Worm (Caenorhabditis elegans) whole organism, L2 larva: ENCODE data around the gene C17H11.5.

Source experiments
- C34F6.9 ChIP-seq: fragments of 150-350 bp; optimal IDR thresholded peaks from 2 replicates; lab custom pipeline; 2014; ENCODE audit warnings: missing biosample characterization, missing genetic modification characterization
- F13H6.1 ChIP-seq: sonication (generic microtip); optimal IDR thresholded peaks from 2 replicates; lab custom pipeline; 2016; ENCODE audit warnings: missing genetic modification characterization, missing compliant biosample characterization
- R02D3.7 ChIP-seq: fragments of 150-350 bp; optimal IDR thresholded peaks from 2 replicates; lab custom pipeline; 2014; ENCODE audit warnings: missing biosample characterization, missing genetic modification characterization
- ZK546.5 ChIP-seq: sonication (generic microtip); optimal IDR thresholded peaks from 2 replicates; lab custom pipeline; 2017; ENCODE audit warnings: missing biosample characterization, missing genetic modification characterization
- aly-2 ChIP-seq: fragments of 150-350 bp; optimal IDR thresholded peaks from 2 replicates; lab custom pipeline; 2014; ENCODE audit warnings: missing biosample characterization, missing genetic modification characterization
- ama-1 ChIP-seq: fragments of 150-350 bp; optimal IDR thresholded peaks from 2 replicates; lab custom pipeline; 2018; ENCODE audit warnings: inconsistent platforms
- blmp-1 ChIP-seq: sonication (generic microtip); optimal IDR thresholded peaks from 2 replicates; lab custom pipeline; 2017; ENCODE audit warnings: missing genetic modification characterization, mild to moderate bottlenecking, missing compliant biosample characterization, antibody characterized with exemption, moderate library complexity; ENCODE audit not compliant: insufficient read depth
- ceh-16 ChIP-seq: fragments of 150-350 bp; optimal IDR thresholded peaks from 2 replicates; lab custom pipeline; 2014; ENCODE audit warnings: missing biosample characterization, missing genetic modification characterization
- crh-2 ChIP-seq: sonication (generic microtip); optimal IDR thresholded peaks from 2 replicates; lab custom pipeline; 2017; ENCODE audit warnings: missing biosample characterization, missing genetic modification characterization
- egl-27 ChIP-seq: sonication (generic microtip); optimal IDR thresholded peaks from 3 replicates; lab custom pipeline; 2017; ENCODE audit warnings: missing biosample characterization, missing genetic modification reagents, missing genetic modification characterization
- elt-1 ChIP-seq: fragments of 150-350 bp; optimal IDR thresholded peaks from 2 replicates; lab custom pipeline; 2014; ENCODE audit warnings: missing biosample characterization, missing genetic modification characterization
- fos-1 ChIP-seq: fragments of 150-350 bp; optimal IDR thresholded peaks from 2 replicates; lab custom pipeline; 2014; ENCODE audit warnings: missing biosample characterization, missing genetic modification characterization
- gmeb-1 ChIP-seq: fragments of 150-350 bp; optimal IDR thresholded peaks from 2 replicates; lab custom pipeline; 2014; ENCODE audit warnings: missing biosample characterization, missing genetic modification characterization
- lin-13 ChIP-seq: fragments of 150-350 bp; optimal IDR thresholded peaks from 2 replicates; lab custom pipeline; 2014; ENCODE audit warnings: missing biosample characterization, missing genetic modification reagents, missing genetic modification characterization
- lin-39 ChIP-seq: fragments of 150-350 bp; optimal IDR thresholded peaks from 2 replicates; lab custom pipeline; 2014; ENCODE audit warnings: missing biosample characterization, missing genetic modification reagents, missing genetic modification characterization
- mbf-1 ChIP-seq: sonication (generic microtip); optimal IDR thresholded peaks from 2 replicates; lab custom pipeline; 2017; ENCODE audit warnings: missing biosample characterization, missing genetic modification characterization
- nhr-10 ChIP-seq: sonication (generic microtip); optimal IDR thresholded peaks from 2 replicates; lab custom pipeline; 2017; ENCODE audit warnings: missing biosample characterization, missing genetic modification characterization
- nhr-12 ChIP-seq: fragments of 150-350 bp; optimal IDR thresholded peaks from 2 replicates; lab custom pipeline; 2014; ENCODE audit warnings: missing biosample characterization, missing genetic modification characterization
- nhr-129 ChIP-seq: fragments of 150-350 bp; optimal IDR thresholded peaks from 2 replicates; lab custom pipeline; 2014; ENCODE audit warnings: missing biosample characterization, missing genetic modification characterization
- nhr-23 ChIP-seq: fragments of 150-350 bp; optimal IDR thresholded peaks from 2 replicates; lab custom pipeline; 2014; ENCODE audit warnings: missing biosample characterization, missing genetic modification reagents, missing genetic modification characterization
- nhr-25 ChIP-seq: fragments of 150-350 bp; sonication (generic microtip); optimal IDR thresholded peaks from 3 replicates; lab custom pipeline; 2014; ENCODE audit warnings: missing biosample characterization, missing genetic modification characterization
- nhr-6 ChIP-seq: fragments of 150-350 bp; optimal IDR thresholded peaks from 2 replicates; lab custom pipeline; 2014; ENCODE audit warnings: missing biosample characterization, missing genetic modification characterization
- peb-1 ChIP-seq: fragments of 150-350 bp; optimal IDR thresholded peaks from 2 replicates; lab custom pipeline; 2014; ENCODE audit warnings: missing biosample characterization, missing genetic modification characterization
- sem-4 ChIP-seq: fragments of 150-350 bp; optimal IDR thresholded peaks from 2 replicates; lab custom pipeline; 2014; ENCODE audit warnings: missing biosample characterization, missing genetic modification reagents, missing genetic modification characterization
- sma-9 ChIP-seq, 2 experiments: fragments of 150-350 bp in 1 of 2; sonication (generic microtip) in 1 of 2; optimal IDR thresholded peaks; 2 replicates each; lab custom pipeline; 2014 to 2016; ENCODE audit warnings: missing genetic modification characterization in 2 of 2, mild to moderate bottlenecking in 1 of 2, missing biosample characterization in 1 of 2, missing compliant biosample characterization in 1 of 2, missing genetic modification reagents in 1 of 2, moderate library complexity in 1 of 2
- snpc-4 ChIP-seq: fragments of 150-350 bp; optimal IDR thresholded peaks from 2 replicates; lab custom pipeline; 2014; ENCODE audit warnings: missing biosample characterization, missing genetic modification characterization
- unc-39 ChIP-seq: fragments of 150-350 bp; optimal IDR thresholded peaks from 2 replicates; lab custom pipeline; 2014; ENCODE audit warnings: missing biosample characterization, missing genetic modification characterization
- unc-55 ChIP-seq: fragments of 150-350 bp; sonication (generic microtip); optimal IDR thresholded peaks from 3 replicates; lab custom pipeline; 2014; ENCODE audit warnings: missing biosample characterization, missing genetic modification reagents, missing genetic modification characterization
- unc-62 ChIP-seq: fragments of 150-350 bp; optimal IDR thresholded peaks from 2 replicates; lab custom pipeline; 2014; ENCODE audit warnings: missing biosample characterization, missing genetic modification reagents, missing genetic modification characterization
- zag-1 ChIP-seq: fragments of 150-350 bp; optimal IDR thresholded peaks from 2 replicates; lab custom pipeline; 2014; ENCODE audit warnings: missing biosample characterization, missing genetic modification characterization
- ztf-1 ChIP-seq: fragments of 200-800 bp; sonication (Bioruptor generic); conservative IDR thresholded peaks from 2 replicates; pipeline ENCODE4 v1.3.6; 2022; ENCODE audit warnings: missing genetic modification characterization, missing compliant biosample characterization
- ztf-11 ChIP-seq: sonication (generic microtip); optimal IDR thresholded peaks from 2 replicates; lab custom pipeline; 2017; ENCODE audit warnings: missing biosample characterization, missing genetic modification characterization
- ztf-4 ChIP-seq: fragments of 150-350 bp; optimal IDR thresholded peaks from 2 replicates; lab custom pipeline; 2014; ENCODE audit warnings: missing biosample characterization, missing genetic modification characterization

C17H11.5 gene

ce11 chrX:8229221-8229620 is 44.3 kb upstream of the C17H11.5 start:
- TF ChIP-seq ztf-11 (tag; lab: Kevin White, UChicago) (no peak), lin-39 (tag; lab: Kevin White, UChicago) (no peak), nhr-10 (tag; lab: Kevin White, UChicago) (no peak), gmeb-1 (tag; lab: Kevin White, UChicago) (no peak), mbf-1 (tag; lab: Kevin White, UChicago) (no peak), ceh-16 (tag; lab: Kevin White, UChicago) (no peak), fos-1 (tag; lab: Kevin White, UChicago) (no peak), elt-1 (no peak), sma-9 (GFP tag; optimal IDR thresholded peaks at IDR 0.05; lab: Kevin White, UChicago) (no peak), sma-9 (tag; optimal IDR thresholded peaks at IDR 0.05; lab: Kevin White, UChicago) (no peak)

DNA sequence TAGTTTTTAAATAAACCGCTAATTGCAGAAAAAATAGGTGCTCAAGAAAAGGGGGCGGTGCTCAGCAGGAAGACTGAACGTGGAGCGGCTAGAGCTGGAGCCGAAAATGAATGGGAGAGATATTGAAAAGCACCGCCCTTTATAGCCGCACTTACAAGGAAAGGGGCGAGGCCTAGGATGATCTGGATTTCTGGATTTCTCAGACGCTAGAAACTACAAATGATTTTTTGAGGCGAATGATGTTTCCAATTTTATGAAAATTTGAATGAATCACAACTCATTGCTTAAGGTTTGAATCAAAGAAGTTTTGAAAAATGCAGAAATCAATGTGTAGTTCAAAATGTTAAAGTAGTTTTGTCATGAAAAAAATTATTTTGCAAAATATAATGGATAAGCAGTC is 40.0 kb upstream of the C17H11.5 start, which contains the start of gene K02A6.2:
Gene K02A6.2, minus strand, starts transcription at position 101 of the 400 bp plus-strand sequence.
- TF ChIP-seq F13H6.1 (no peak), nhr-25 (no peak), ztf-4 (no peak), blmp-1 (tag; lab: Kevin White, UChicago) (no peak), ama-1 (lab: Kevin White, UChicago) (no peak)

ce11 chrX:8219428-8219827 is 34.5 kb upstream of the C17H11.5 start, which contains the start of gene K02A6.1:
Gene K02A6.1, plus strand, starts transcription at chrX:8219728.
- no peak for TF ChIP-seq sem-4 (tag; lab: Kevin White, UChicago)

ce11 chrX:8218653-8219052 is 33.7 kb upstream of the C17H11.5 start, which contains the start of gene K02A6.4:
Gene K02A6.4, minus strand, starts transcription at chrX:8218753.
- no peak for TF ChIP-seq ztf-11 (tag; lab: Kevin White, UChicago)
- no peak for TF ChIP-seq egl-27 (tag; lab: Kevin White, UChicago)
- TF ChIP-seq snpc-4 (tag; lab: Kevin White, UChicago), result no peak
- TF ChIP-seq unc-55, result no peak
- TF ChIP-seq nhr-129 (tag; lab: Kevin White, UChicago), result no peak
- TF ChIP-seq unc-62 (GFP tag; lab: Kevin White, UChicago), result no peak
- no peak for TF ChIP-seq zag-1
- TF ChIP-seq crh-2 (tag; lab: Kevin White, UChicago), result no peak
- no peak for TF ChIP-seq nhr-23 (tag; lab: Kevin White, UChicago)
- TF ChIP-seq nhr-10 (tag; lab: Kevin White, UChicago), result no peak
- TF ChIP-seq ZK546.5 (tag; lab: Kevin White, UChicago), result no peak
- TF ChIP-seq unc-39, result no peak
- TF ChIP-seq lin-13 (GFP tag; lab: Kevin White, UChicago), result no peak
- no peak for TF ChIP-seq peb-1
- no peak for TF ChIP-seq aly-2 (tag; lab: Kevin White, UChicago)
- TF ChIP-seq gmeb-1 (tag; lab: Kevin White, UChicago), result no peak
- TF ChIP-seq ztf-1 (GFP tag; lab: Robert Waterston, UW), result no peak
- no peak for TF ChIP-seq nhr-6 (tag; lab: Kevin White, UChicago)
- TF ChIP-seq C34F6.9 (tag; lab: Kevin White, UChicago), result no peak
- TF ChIP-seq, all 48 proteins: peak for 0

ce11 chrX:8216957-8217356 is 32.0 kb upstream of the C17H11.5 start:
- no peak for TF ChIP-seq ztf-4
- no peak for TF ChIP-seq nhr-12 (tag; lab: Kevin White, UChicago)
- no peak for TF ChIP-seq peb-1
- no peak for TF ChIP-seq R02D3.7 (tag; lab: Kevin White, UChicago)
- TF ChIP-seq ama-1 (lab: Kevin White, UChicago), result no peak
- TF ChIP-seq ztf-1 (GFP tag; lab: Robert Waterston, UW), result no peak
- no peak for TF ChIP-seq elt-1
- TF ChIP-seq zag-1, result no peak
- TF ChIP-seq, all 48 proteins: peak for 0
